Worm (Caenorhabditis elegans) whole organism, mixed stage, embryonic: Measurements from ENCODE around the gene C09B8.3.

ENCODE experiments used
- M03D4.4 ChIP-seq: sonication (generic microtip); optimal IDR thresholded peaks from 2 replicates; lab custom pipeline; 2017; ENCODE audit warnings: mild to moderate bottlenecking, missing genetic modification characterization, missing compliant biosample characterization
- elt-1 ChIP-seq: sonication (generic microtip); optimal IDR thresholded peaks from 2 replicates; lab custom pipeline; 2017; ENCODE audit warnings: missing genetic modification characterization, mild to moderate bottlenecking, missing compliant biosample characterization, antibody characterized with exemption, moderate library complexity, borderline replicate concordance; ENCODE audit not compliant: insufficient read depth
- elt-3 ChIP-seq: fragments of 150-350 bp; optimal IDR thresholded peaks from 2 replicates; lab custom pipeline; 2014; ENCODE audit warnings: missing biosample characterization, missing genetic modification characterization
- lin-13 ChIP-seq: fragments of 150-350 bp; optimal IDR thresholded peaks from 2 replicates; lab custom pipeline; 2014; ENCODE audit warnings: missing biosample characterization, missing genetic modification characterization
- mls-2 ChIP-seq: sonication (generic microtip); optimal IDR thresholded peaks from 2 replicates; lab custom pipeline; 2016; ENCODE audit warnings: mild to moderate bottlenecking, missing genetic modification characterization, moderate library complexity, missing compliant biosample characterization
- sptf-1 ChIP-seq: sonication (generic microtip); optimal IDR thresholded peaks from 2 replicates; lab custom pipeline; 2017; ENCODE audit warnings: mild to moderate bottlenecking, missing genetic modification characterization, moderate library complexity, missing compliant biosample characterization

C09B8.3 gene

ce11 chrX:5958815-5959214 lies 51.7 kb downstream of the C09B8.3 start, which contains the start of gene R07E4.1:
R07E4.1 (plus strand) TSS chrX:5959115.
- TF ChIP-seq mls-2 (no peak), sptf-1 (tag; lab: Kevin White, UChicago) (no peak), M03D4.4 (tag; lab: Kevin White, UChicago) (no peak), lin-13 (tag; lab: Kevin White, UChicago) (no peak), elt-3 (tag; lab: Kevin White, UChicago) (no peak), elt-1 (tag; lab: Kevin White, UChicago) (no peak)
